Fruit fly (Drosophila melanogaster): ENCODE data around the gene Acsf3.
A peak's percentile ranks its signal among the peaks of the same experiment; 100 is the strongest.

The Acsf3 gene

DNA sequence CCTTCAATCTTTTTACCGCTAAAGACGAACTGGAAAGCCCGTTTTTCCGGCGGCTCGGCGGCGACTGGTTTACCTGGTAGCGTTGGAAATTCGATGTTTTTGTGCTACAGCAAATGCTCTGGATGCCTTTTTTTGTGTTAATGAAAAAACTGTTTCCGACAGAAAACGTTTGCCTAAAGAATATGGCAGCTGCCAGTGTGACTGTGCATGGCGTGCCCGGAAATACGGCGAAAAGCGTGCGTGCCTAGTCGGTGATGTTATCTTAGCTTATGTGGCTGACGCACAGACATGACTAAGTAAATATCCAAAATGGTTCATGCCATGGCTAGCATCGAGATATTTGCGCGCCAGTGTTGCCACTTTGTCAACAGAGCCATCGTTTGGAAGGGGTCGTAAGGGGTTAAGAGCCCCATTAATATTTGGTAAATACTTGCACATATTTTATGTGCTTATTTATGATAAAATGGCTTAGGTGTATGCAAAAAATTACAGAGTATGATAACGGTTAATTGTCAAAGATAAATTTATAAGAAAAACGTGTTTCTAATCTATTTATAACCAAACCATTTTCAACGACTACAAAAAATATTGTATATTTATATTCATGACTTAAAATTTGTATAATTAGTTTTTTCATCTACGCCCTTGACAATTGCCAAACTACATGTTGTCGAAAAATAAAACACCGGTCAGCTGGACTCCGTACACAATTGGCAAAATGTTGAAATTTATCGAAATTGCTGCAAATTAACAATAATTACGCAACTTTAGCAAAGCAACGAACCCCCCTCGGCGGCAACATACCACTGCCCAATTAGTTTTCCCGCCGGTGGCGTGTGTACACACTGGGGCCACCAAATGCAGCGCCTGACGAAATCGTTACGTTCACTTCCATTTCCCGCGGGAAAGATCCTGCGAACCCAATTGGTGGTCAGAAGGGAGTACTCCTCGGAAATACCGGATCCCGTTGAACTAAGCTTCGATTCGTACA lies 42.6 kb upstream of the Acsf3 start, which contains the start of gene CG2059 (continued):
- TF ChIP-seq run (tag; optimal IDR thresholded peaks at IDR 0.05) (no peak), CG2129 (GFP tag; IDR thresholded peaks at IDR 0.05; ENCODE audit: partially characterized antibody) (no peak), CG2120 (GFP tag; optimal IDR thresholded peaks at IDR 0.05) (peak; percentile 56), CG2678 (tag; optimal IDR thresholded peaks at IDR 0.05) (peak; percentile 50), Fer1 (GFP tag; optimal IDR thresholded peaks at IDR 0.05) (peak; percentile 8), gro (GFP tag; optimal IDR thresholded peaks at IDR 0.05) (peak; percentile 4), CG17912 (GFP tag; optimal IDR thresholded peaks at IDR 0.05) (peak; percentile 63), Dp (GFP tag; optimal IDR thresholded peaks at IDR 0.05) (peak; percentile 54), sima (GFP tag; optimal IDR thresholded peaks at IDR 0.05) (no peak), slou (GFP tag; optimal IDR thresholded peaks at IDR 0.05) (no peak), CG2875 (GFP tag; optimal IDR thresholded peaks at IDR 0.05) (peak; percentile 22), CG18262 (tag; optimal IDR thresholded peaks at IDR 0.05) (peak; percentile 44), MBD-R2 (GFP tag; IDR thresholded peaks at IDR 0.05) (peak; percentile 77), esg (GFP tag; conservative IDR thresholded peaks at IDR 0.05) (peak; percentile 34; the same call in 1 of the 2 replicates), CG1529 (GFP tag; optimal IDR thresholded peaks at IDR 0.05) (no peak), CHES-1-like (GFP tag; optimal IDR thresholded peaks at IDR 0.05) (peak; percentile 51), D19B (GFP tag; optimal IDR thresholded peaks at IDR 0.05) (peak; percentile 0), zfh2 (GFP tag; optimal IDR thresholded peaks at IDR 0.05) (peak; percentile 67), CG16815 (GFP tag; optimal IDR thresholded peaks at IDR 0.05) (peak; percentile 8), CG10565 (GFP tag; optimal IDR thresholded peaks at IDR 0.05) (no peak), grn (GFP tag; optimal IDR thresholded peaks at IDR 0.05) (peak; percentile 1), NK7.1 (GFP tag; optimal IDR thresholded peaks at IDR 0.05) (no peak), NFAT (GFP tag; IDR thresholded peaks at IDR 0.05) (peak; percentile 74), fd64A (GFP tag; optimal IDR thresholded peaks at IDR 0.05) (peak; percentile 4), bsh (GFP tag; optimal IDR thresholded peaks at IDR 0.05) (peak in 1 of 2 experiments; percentile 22), CG5180 (GFP tag; optimal IDR thresholded peaks at IDR 0.05) (no peak), CG11456 (GFP tag; IDR thresholded peaks at IDR 0.05) (peak; percentile 74; the same call in 2 of the 3 replicates), sug (tag; optimal IDR thresholded peaks at IDR 0.05) (peak; percentile 24), tap (tag; optimal IDR thresholded peaks at IDR 0.05) (no peak), scrt (GFP tag; optimal IDR thresholded peaks at IDR 0.05) (peak; percentile 14), schlank (tag; optimal IDR thresholded peaks at IDR 0.05) (peak; percentile 5), CG10321 (GFP tag; IDR thresholded peaks at IDR 0.05) (no peak), ttk (GFP tag; IDR thresholded peaks at IDR 0.05) (no peak), CG6654 (GFP tag; optimal IDR thresholded peaks at IDR 0.05) (no peak), C15 (GFP tag; IDR thresholded peaks at IDR 0.05) (no peak), CG42726 (GFP tag; IDR thresholded peaks at IDR 0.05; ENCODE audit: partially characterized antibody) (peak; percentile 57), CG11560 (tag; IDR thresholded peaks at IDR 0.05) (peak; percentile 65; the same call in 2 of the 3 replicates), Sry-δ (GFP tag; optimal IDR thresholded peaks at IDR 0.05) (peak; percentile 67), lov (optimal IDR thresholded peaks at IDR 0.05) (no peak), lov (GFP tag; IDR thresholded peaks at IDR 0.05) (peak; percentile 68; the same call in 1 of the 3 replicates), Nf-YC (tag; optimal IDR thresholded peaks at IDR 0.05) (peak; percentile 17), CG12942 (GFP tag; optimal IDR thresholded peaks at IDR 0.05) (peak; percentile 39), crp (GFP tag; optimal IDR thresholded peaks at IDR 0.05) (peak in 1 of 2 experiments; percentile 17), CG17802 (tag; optimal IDR thresholded peaks at IDR 0.05) (peak; percentile 60), kay (GFP tag; optimal IDR thresholded peaks at IDR 0.05) (peak; percentile 89), Vsx1 (GFP tag; optimal IDR thresholded peaks at IDR 0.05) (no peak), bcd (GFP tag; optimal IDR thresholded peaks at IDR 0.05) (peak; percentile 56), NfI (GFP tag; optimal IDR thresholded peaks at IDR 0.05) (peak; percentile 38)
